Fruit fly (Drosophila melanogaster) whole organism, prepupa: ENCODE results near the gene CG6163.

Experiments
- Blimp-1 ChIP-seq: fragments of 200-800 bp; sonication (Bioruptor generic); optimal IDR thresholded peaks from 3 replicates; lab custom pipeline; 2017; ENCODE audit warnings: missing biosample characterization, missing genetic modification characterization, mild to moderate bottlenecking, moderate library complexity, missing genetic modification reagents
- CG10631 ChIP-seq: fragments of 200-800 bp; sonication (Bioruptor generic); optimal IDR thresholded peaks from 2 replicates; lab custom pipeline; 2016; ENCODE audit warnings: missing biosample characterization, missing genetic modification characterization
- CG10669 ChIP-seq: fragments of 200-800 bp; sonication (Bioruptor generic); optimal IDR thresholded peaks from 3 replicates; lab custom pipeline; 2018; ENCODE audit warnings: missing biosample characterization, mild to moderate bottlenecking, missing genetic modification characterization, moderate library complexity
- CG11762 ChIP-seq: fragments of 200-800 bp; sonication (Bioruptor generic); optimal IDR thresholded peaks from 3 replicates; lab custom pipeline; 2016; ENCODE audit warnings: missing biosample characterization, missing genetic modification characterization; ENCODE audit not compliant: insufficient read depth
- CG11902 ChIP-seq: fragments of 200-800 bp; sonication (Bioruptor generic); optimal IDR thresholded peaks from 3 replicates; lab custom pipeline; 2016; ENCODE audit warnings: missing biosample characterization, missing genetic modification characterization
- CG15336 ChIP-seq: fragments of 200-800 bp; sonication (Bioruptor generic); IDR thresholded peaks from 2 replicates; pipeline ENCODE4 v1.3.6; 2022; ENCODE audit warnings: missing biosample characterization, missing genetic modification characterization
- CG1621 ChIP-seq: fragments of 200-800 bp; sonication (Bioruptor generic); optimal IDR thresholded peaks from 3 replicates; lab custom pipeline; 2018; ENCODE audit warnings: missing biosample characterization, mild to moderate bottlenecking, missing genetic modification characterization
- CG3032 ChIP-seq: fragments of 200-800 bp; optimal IDR thresholded peaks from 2 replicates; lab custom pipeline; 2019; ENCODE audit warnings: missing biosample characterization, mild to moderate bottlenecking, missing genetic modification characterization, moderate library complexity
- CG31627 ChIP-seq: fragments of 200-800 bp; sonication (Bioruptor generic); optimal IDR thresholded peaks from 3 replicates; lab custom pipeline; 2016; ENCODE audit warnings: missing biosample characterization, missing genetic modification characterization
- CG32006 ChIP-seq: fragments of 200-800 bp; sonication (Bioruptor generic); optimal IDR thresholded peaks from 3 replicates; lab custom pipeline; 2017; ENCODE audit warnings: missing biosample characterization, mild to moderate bottlenecking, missing genetic modification characterization
- CG3919 ChIP-seq: fragments of 200-800 bp; sonication (Bioruptor generic); optimal IDR thresholded peaks from 3 replicates; lab custom pipeline; 2016; ENCODE audit warnings: missing biosample characterization, missing genetic modification characterization
- CG4318 ChIP-seq: fragments of 200-800 bp; sonication (Bioruptor generic); optimal IDR thresholded peaks from 3 replicates; lab custom pipeline; 2017; ENCODE audit warnings: missing biosample characterization, mild to moderate bottlenecking, missing genetic modification characterization
- CG6163 ChIP-seq: fragments of 200-800 bp; sonication (Bioruptor generic); IDR thresholded peaks from 3 replicates; pipeline ENCODE4 v1.3.6; 2022; ENCODE audit warnings: missing biosample characterization, missing genetic modification characterization
- CG6276 ChIP-seq: fragments of 200-800 bp; sonication (Bioruptor generic); optimal IDR thresholded peaks from 2 replicates; lab custom pipeline; 2017; ENCODE audit warnings: missing biosample characterization, mild to moderate bottlenecking, missing genetic modification characterization
- CG6792 ChIP-seq: fragments of 200-800 bp; sonication (Bioruptor generic); optimal IDR thresholded peaks from 3 replicates; lab custom pipeline; 2016; ENCODE audit warnings: missing biosample characterization, missing genetic modification characterization
- CG6854 ChIP-seq: fragments of 200-800 bp; sonication (Bioruptor generic); optimal IDR thresholded peaks from 2 replicates; lab custom pipeline; 2017; ENCODE audit warnings: missing biosample characterization, mild to moderate bottlenecking, missing genetic modification characterization
- CG7368 ChIP-seq: fragments of 200-800 bp; sonication (Bioruptor generic); optimal IDR thresholded peaks from 3 replicates; lab custom pipeline; 2016; ENCODE audit warnings: missing biosample characterization, missing genetic modification characterization
- CG8119 ChIP-seq: fragments of 200-800 bp; sonication (Bioruptor generic); IDR thresholded peaks from 3 replicates; pipeline ENCODE4 v1.3.6; 2022; ENCODE audit warnings: missing biosample characterization, missing genetic modification characterization
- CG9139 ChIP-seq: fragments of 200-800 bp; sonication (Bioruptor generic); optimal IDR thresholded peaks from 3 replicates; lab custom pipeline; 2017; ENCODE audit warnings: missing biosample characterization, mild to moderate bottlenecking, missing genetic modification characterization
- Eip75B ChIP-seq: fragments of 200-800 bp; sonication (Bioruptor generic); optimal IDR thresholded peaks from 3 replicates; lab custom pipeline; 2016; ENCODE audit warnings: missing biosample characterization, missing genetic modification characterization
- Eip78C ChIP-seq: fragments of 200-800 bp; sonication (Bioruptor generic); peaks from one replicate; lab custom pipeline; 2016; ENCODE audit warnings: missing biosample characterization, missing genetic modification characterization
- Ets21C ChIP-seq: fragments of 200-800 bp; sonication (Bioruptor generic); optimal IDR thresholded peaks from 3 replicates; lab custom pipeline; 2016; ENCODE audit warnings: missing biosample characterization, missing genetic modification characterization
- Ets96B ChIP-seq: fragments of 200-800 bp; optimal IDR thresholded peaks from 2 replicates; lab custom pipeline; 2019; ENCODE audit warnings: missing biosample characterization, mild to moderate bottlenecking, missing genetic modification characterization, moderate library complexity
- Gug ChIP-seq: fragments of 200-800 bp; sonication (Bioruptor generic); IDR thresholded peaks from 2 replicates; pipeline ENCODE4 v1.3.6; 2022; ENCODE audit warnings: missing biosample characterization, missing genetic modification characterization
- Hr38 ChIP-seq: sonication (Bioruptor generic); optimal IDR thresholded peaks from 2 replicates; lab custom pipeline; 2016; ENCODE audit warnings: missing biosample characterization, missing genetic modification characterization
- Hr39 ChIP-seq: fragments of 200-800 bp; sonication (Bioruptor generic); optimal IDR thresholded peaks from 2 replicates; lab custom pipeline; 2016; ENCODE audit warnings: missing biosample characterization, missing genetic modification characterization
- Hr4 ChIP-seq: fragments of 200-800 bp; sonication (Bioruptor generic); optimal IDR thresholded peaks from 3 replicates; lab custom pipeline; 2016; ENCODE audit warnings: missing biosample characterization, missing genetic modification characterization
- Lpt ChIP-seq: fragments of 200-800 bp; sonication (Bioruptor generic); optimal IDR thresholded peaks from 3 replicates; lab custom pipeline; 2016; ENCODE audit warnings: missing biosample characterization, missing genetic modification characterization
- Met ChIP-seq: fragments of 200-800 bp; sonication (Bioruptor generic); optimal IDR thresholded peaks from 3 replicates; lab custom pipeline; 2016; ENCODE audit warnings: missing biosample characterization, missing genetic modification characterization
- OdsH ChIP-seq: fragments of 200-800 bp; sonication (Bioruptor generic); optimal IDR thresholded peaks from 3 replicates; lab custom pipeline; 2016; ENCODE audit warnings: missing biosample characterization, missing genetic modification characterization
- Smox ChIP-seq: fragments of 200-800 bp; sonication (Bioruptor generic); optimal IDR thresholded peaks from 3 replicates; lab custom pipeline; 2016; ENCODE audit warnings: missing biosample characterization, missing genetic modification characterization
- Sox102F ChIP-seq: fragments of 200-800 bp; sonication (Bioruptor generic); optimal IDR thresholded peaks from 2 replicates; lab custom pipeline; 2016; ENCODE audit warnings: missing biosample characterization, mild to moderate bottlenecking, missing genetic modification characterization
- Sox15 ChIP-seq: fragments of 200-800 bp; sonication (Bioruptor generic); optimal IDR thresholded peaks from 3 replicates; lab custom pipeline; 2016; ENCODE audit warnings: missing biosample characterization, missing genetic modification characterization
- achi ChIP-seq: fragments of 200-800 bp; sonication (Bioruptor generic); optimal IDR thresholded peaks from 3 replicates; lab custom pipeline; 2016; ENCODE audit warnings: missing biosample characterization, missing genetic modification characterization
- acj6 ChIP-seq: fragments of 200-800 bp; sonication (Bioruptor generic); optimal IDR thresholded peaks from 3 replicates; lab custom pipeline; 2016; ENCODE audit warnings: missing biosample characterization, missing genetic modification characterization
- cyc ChIP-seq: fragments of 200-800 bp; sonication (Bioruptor generic); optimal IDR thresholded peaks from 3 replicates; lab custom pipeline; 2016; ENCODE audit warnings: missing biosample characterization, missing genetic modification characterization
- dac ChIP-seq: fragments of 200-800 bp; sonication (Bioruptor generic); optimal IDR thresholded peaks from 2 replicates; lab custom pipeline; 2017; ENCODE audit warnings: missing biosample characterization, mild to moderate bottlenecking, missing genetic modification characterization
- dsx ChIP-seq: fragments of 200-800 bp; optimal IDR thresholded peaks from 3 replicates; lab custom pipeline; 2019; ENCODE audit warnings: missing biosample characterization, mild to moderate bottlenecking, missing genetic modification characterization, moderate library complexity; ENCODE audit not compliant: poor library complexity, severe bottlenecking
- eg ChIP-seq: fragments of 200-800 bp; sonication (Bioruptor generic); IDR thresholded peaks from 3 replicates; pipeline ENCODE4 v1.3.6; 2022; ENCODE audit warnings: missing biosample characterization, missing genetic modification characterization
- esn ChIP-seq: fragments of 200-800 bp; sonication (Bioruptor generic); optimal IDR thresholded peaks from 2 replicates; lab custom pipeline; 2016; ENCODE audit warnings: missing biosample characterization, mild to moderate bottlenecking, missing genetic modification characterization, moderate library complexity
- fd85E ChIP-seq: fragments of 200-800 bp; sonication (Bioruptor generic); optimal IDR thresholded peaks from 3 replicates; lab custom pipeline; 2016; ENCODE audit warnings: missing biosample characterization, missing genetic modification characterization
- pdm3 ChIP-seq: fragments of 200-800 bp; sonication (Bioruptor generic); optimal IDR thresholded peaks from 3 replicates; lab custom pipeline; 2016; ENCODE audit warnings: missing biosample characterization, missing genetic modification characterization
- spab ChIP-seq: fragments of 200-800 bp; sonication (Bioruptor generic); optimal IDR thresholded peaks from 2 replicates; lab custom pipeline; 2017; ENCODE audit warnings: missing biosample characterization, mild to moderate bottlenecking, missing genetic modification characterization, missing genetic modification reagents
- ss ChIP-seq, 2 experiments: fragments of 200-800 bp; sonication (Bioruptor generic); optimal IDR thresholded peaks; 2 replicates in 1 of 2; 3 replicates in 1 of 2; lab custom pipeline; 2017 to 2018; ENCODE audit warnings: mild to moderate bottlenecking in 2 of 2, missing biosample characterization in 2 of 2, missing genetic modification characterization in 2 of 2, moderate library complexity in 1 of 2
- svp ChIP-seq: fragments of 200-800 bp; sonication (Bioruptor generic); peaks from one replicate; lab custom pipeline; 2016; ENCODE audit warnings: missing biosample characterization, missing genetic modification characterization
- vri ChIP-seq: fragments of 200-800 bp; sonication (Bioruptor generic); optimal IDR thresholded peaks from 3 replicates; lab custom pipeline; 2016; ENCODE audit warnings: missing biosample characterization, mild to moderate bottlenecking, missing genetic modification characterization

Gene CG6163

dm6 chr3L:11408282-11409047 lies 43.8 kb upstream of the CG6163 start:
- TF ChIP-seq CG4318 (GFP tag; lab: Kevin White, UChicago) (peak; percentile 0), CG3032 (no peak), CG3919 (GFP tag; lab: Kevin White, UChicago) (no peak), CG32006 (peak; percentile 36), Eip75B (GFP tag; lab: Kevin White, UChicago) (no peak), Hr39 (GFP tag; lab: Kevin White, UChicago) (no peak), Gug (no peak), CG11762 (GFP tag; lab: Kevin White, UChicago) (no peak), vri (no peak), pdm3 (no peak), Eip78C (GFP tag; lab: Kevin White, UChicago) (peak; percentile 60), esn (peak; percentile 7), CG6854 (GFP tag; lab: Kevin White, UChicago) (no peak), Hr4 (peak; percentile 16), fd85E (GFP tag; lab: Kevin White, UChicago) (no peak), CG11902 (GFP tag; lab: Kevin White, UChicago) (no peak), acj6 (GFP tag; lab: Kevin White, UChicago) (peak; percentile 13), CG8119 (GFP tag; lab: Robert Waterston, UW) (0 out of 3 replicates have a peak, but pooled peaks have one; percentile 15), ss (GFP tag; optimal IDR thresholded peaks at IDR 0.05; lab: Kevin White, UChicago) (no peak), CG10631 (GFP tag; lab: Kevin White, UChicago) (no peak), Ets21C (GFP tag; lab: Kevin White, UChicago) (no peak), svp (GFP tag; lab: Kevin White, UChicago) (peak; percentile 61), Sox102F (GFP tag; lab: Kevin White, UChicago) (no peak), Smox (GFP tag; lab: Kevin White, UChicago) (no peak), CG9139 (GFP tag; lab: Kevin White, UChicago) (no peak), dac (no peak), cyc (GFP tag; lab: Kevin White, UChicago) (no peak), CG10669 (GFP tag; lab: Kevin White, UChicago) (no peak), CG6792 (GFP tag; lab: Kevin White, UChicago) (no peak), OdsH (no peak)

dm6 chr3L:11407202-11407829 lies 42.6 kb upstream of the CG6163 start:
- TF ChIP-seq achi (peak; percentile 15), CG6163 (no peak; the same call in 2 of the 3 replicates), Hr38 (GFP tag; lab: Kevin White, UChicago) (no peak), eg (GFP tag; lab: Robert Waterston, UW) (no peak), pdm3 (peak; percentile 34), CG4318 (GFP tag; lab: Kevin White, UChicago) (no peak), CG6854 (GFP tag; lab: Kevin White, UChicago) (no peak), svp (GFP tag; lab: Kevin White, UChicago) (peak; percentile 70), Eip75B (GFP tag; lab: Kevin White, UChicago) (peak; percentile 14), CG15336 (GFP tag; lab: Robert Waterston, UW) (no peak), CG31627 (GFP tag; lab: Kevin White, UChicago) (peak; percentile 47), Ets21C (GFP tag; lab: Kevin White, UChicago) (peak; percentile 15), OdsH (peak; percentile 37), Hr4 (no peak), Ets96B (tag; lab: Kevin White, UChicago) (peak; percentile 29), CG6276 (GFP tag; lab: Kevin White, UChicago) (no peak), vri (peak; percentile 32), Eip78C (GFP tag; lab: Kevin White, UChicago) (peak; percentile 75), Gug (no peak), CG8119 (GFP tag; lab: Robert Waterston, UW) (no peak), CG3032 (peak; percentile 4), Sox15 (GFP tag; lab: Kevin White, UChicago) (peak; percentile 6), Blimp-1 (GFP tag; lab: Kevin White, UChicago) (no peak), Hr39 (GFP tag; lab: Kevin White, UChicago) (peak; percentile 34), dsx (no peak), spab (GFP tag; lab: Kevin White, UChicago) (no peak), CG7368 (GFP tag; lab: Kevin White, UChicago) (no peak), CG1621 (tag; lab: Kevin White, UChicago) (no peak), CG11762 (GFP tag; lab: Kevin White, UChicago) (no peak), CG10669 (GFP tag; lab: Kevin White, UChicago) (peak; percentile 2), cyc (GFP tag; lab: Kevin White, UChicago) (no peak), acj6 (GFP tag; lab: Kevin White, UChicago) (peak; percentile 48), Lpt (no peak), Met (GFP tag; lab: Kevin White, UChicago) (peak; percentile 58)
